Worm (Caenorhabditis elegans) whole organism, L4/young adult: Measurements from ENCODE around the gene abf-6.

ENCODE experiments used
- W03F9.2 ChIP-seq: fragments of 150-350 bp; optimal IDR thresholded peaks from 2 replicates; lab custom pipeline; 2014; ENCODE audit warnings: missing biosample characterization, missing genetic modification characterization
- dao-5 ChIP-seq: sonication (generic microtip); optimal IDR thresholded peaks from 2 replicates; lab custom pipeline; 2016; ENCODE audit warnings: missing genotype, missing genetic modification characterization, moderate library complexity, missing compliant biosample characterization
- him-1 ChIP-seq: sonication (generic microtip); optimal IDR thresholded peaks from 2 replicates; lab custom pipeline; 2016; ENCODE audit warnings: missing genotype, missing genetic modification reagents, missing genetic modification characterization, missing compliant biosample characterization

DNA sequence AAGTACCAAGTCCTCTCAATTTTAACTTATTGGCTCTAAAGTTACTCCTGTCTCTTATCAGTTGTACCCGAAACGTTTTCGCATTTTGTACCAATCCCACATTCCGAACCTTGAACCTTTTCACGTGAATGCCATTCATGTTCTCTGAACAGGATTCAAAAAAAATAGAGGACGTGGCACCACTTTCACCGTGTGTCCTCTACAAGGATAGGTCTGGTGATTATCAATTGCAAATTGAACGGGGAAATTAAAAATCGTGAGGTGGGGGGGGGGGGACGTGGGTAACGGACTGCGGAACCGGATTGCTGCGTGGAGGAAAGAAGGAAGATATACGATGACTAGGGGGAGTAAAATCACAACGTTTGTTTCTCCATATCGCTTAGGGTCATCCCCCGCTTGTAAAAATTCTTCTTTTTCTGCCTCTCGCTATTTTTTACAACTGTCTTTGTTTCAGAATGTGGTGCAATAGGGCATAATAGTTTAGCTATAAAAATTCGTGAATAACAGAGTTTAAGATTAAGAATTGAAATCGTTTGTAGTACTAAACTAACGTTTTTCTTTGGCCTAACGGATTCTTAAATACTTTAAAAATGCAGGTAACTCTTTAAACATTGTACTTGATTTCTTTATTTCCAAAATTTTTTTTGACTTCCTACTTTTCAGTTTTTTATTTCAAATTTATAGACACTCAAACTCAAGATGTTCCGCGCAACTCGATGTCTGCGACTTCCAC lies 12.0 kb upstream of the abf-6 start, which contains the start of gene alh-13:
- no peak for TF ChIP-seq him-1 (tag; lab: Kevin White, UChicago)
- no peak for TF ChIP-seq W03F9.2 (tag; lab: Kevin White, UChicago)
- no peak for TF ChIP-seq dao-5 (tag; lab: Kevin White, UChicago)
